Worm (Caenorhabditis elegans) whole organism, L4 larva: Measurements from ENCODE around the gene F54H12.5.

ENCODE experiments used
- Y75B8A.6 ChIP-seq: fragments of 200-800 bp; sonication (Bioruptor generic); IDR thresholded peaks from 2 replicates; pipeline ENCODE4 v1.3.6; 2022; ENCODE audit warnings: missing genetic modification reagents, missing genetic modification characterization, missing compliant biosample characterization
- ceh-20 ChIP-seq: fragments of 200-800 bp; sonication (Bioruptor generic); IDR thresholded peaks from 2 replicates; pipeline ENCODE4 v1.3.6; 2022; ENCODE audit warnings: missing genetic modification reagents, missing genetic modification characterization, missing compliant biosample characterization
- duxl-1 ChIP-seq: sonication (generic microtip); optimal IDR thresholded peaks from 2 replicates; lab custom pipeline; 2016; ENCODE audit warnings: mild to moderate bottlenecking, missing genetic modification characterization, moderate library complexity, missing compliant biosample characterization; ENCODE audit not compliant: poor library complexity
- egl-27 ChIP-seq: sonication (generic microtip); optimal IDR thresholded peaks from 3 replicates; lab custom pipeline; 2017; ENCODE audit warnings: missing biosample characterization, missing genetic modification reagents, missing genetic modification characterization
- skn-1 ChIP-seq: fragments of 150-350 bp; optimal IDR thresholded peaks from 2 replicates; lab custom pipeline; 2014; ENCODE audit warnings: missing biosample characterization, missing genetic modification characterization

ce11 chrIII:7953208-7953607 is 18.8 kb downstream of the F54H12.5 start, which contains the start of gene let-754:
- TF ChIP-seq duxl-1 (tag; lab: Kevin White, UChicago), result no peak
- TF ChIP-seq Y75B8A.6, result no peak
- no peak for TF ChIP-seq skn-1 (tag; lab: Kevin White, UChicago)
- TF ChIP-seq ceh-20 (GFP tag; lab: Robert Waterston, UW), result no peak
- TF ChIP-seq egl-27 (tag; lab: Kevin White, UChicago), result no peak
